Fruit fly (Drosophila melanogaster) whole organism, wandering third instar larva: ENCODE data around the gene pths.

Experiments
- h ChIP-seq: fragments of 200-800 bp; sonication (Bioruptor generic); optimal IDR thresholded peaks from 3 replicates; lab custom pipeline; 2016; ENCODE audit warnings: missing biosample characterization, mild to moderate bottlenecking, missing genetic modification characterization
- jim ChIP-seq: fragments of 175-275, 200-325 bp; sonication (Bioruptor generic); optimal IDR thresholded peaks from 2 replicates; lab custom pipeline; 2016; ENCODE audit warnings: missing biosample characterization, mild to moderate bottlenecking, missing genetic modification characterization
- psq ChIP-seq: fragments of 200-800 bp; sonication (Bioruptor generic); optimal IDR thresholded peaks from 3 replicates; lab custom pipeline; 2017; ENCODE audit warnings: missing biosample characterization, mild to moderate bottlenecking, missing genetic modification characterization, moderate library complexity
- woc ChIP-seq: sonication (Bioruptor generic); optimal IDR thresholded peaks from 2 replicates; lab custom pipeline; 2016; ENCODE audit warnings: missing biosample characterization, mild to moderate bottlenecking, missing genetic modification characterization

dm6 chr2L:21179615-21180031 lies 36.6 kb downstream of the pths start, which contains the start of the genes bur and Mcm10:
- no peak for TF ChIP-seq jim
- TF ChIP-seq h (GFP tag; lab: Kevin White, UChicago) = no peak
- TF ChIP-seq psq (GFP tag; lab: Kevin White, UChicago) = no peak
- TF ChIP-seq woc = no peak
